Worm (Caenorhabditis elegans): Measurements from ENCODE around the gene Y27F2A.8.

DNA sequence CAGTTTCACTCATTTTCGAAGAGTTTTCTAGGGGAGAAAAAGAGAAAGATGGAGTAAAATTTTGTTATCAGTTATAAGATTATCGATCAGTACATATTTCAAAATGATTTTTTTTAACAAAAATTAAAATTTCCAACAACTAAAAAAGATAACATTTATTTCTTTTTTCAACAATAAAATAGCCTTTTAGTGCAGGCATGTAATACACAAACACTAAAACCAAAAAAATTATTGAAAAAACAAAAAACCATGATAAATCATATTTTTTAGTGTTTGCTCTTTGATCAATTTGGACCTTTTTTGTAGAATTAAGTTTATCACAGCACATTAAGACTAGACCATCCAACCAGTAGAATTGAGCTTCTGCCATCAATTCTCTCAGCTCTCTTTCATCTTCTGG, 41.0 kb downstream of the Y27F2A.8 start, which contains the start of gene ZC239.15:
- TF ChIP-seq jun-1 (tag; optimal IDR thresholded peaks at IDR 0.05): no peak
- no peak for TF ChIP-seq nhr-28 (tag; optimal IDR thresholded peaks at IDR 0.05)
- TF ChIP-seq snpc-4 (tag; optimal IDR thresholded peaks at IDR 0.05): no peak
- no peak for TF ChIP-seq ama-1 (optimal IDR thresholded peaks at IDR 0.05)
- no peak for TF ChIP-seq aha-1 (tag; optimal IDR thresholded peaks at IDR 0.05)
- TF ChIP-seq mef-2 (tag; optimal IDR thresholded peaks at IDR 0.05): no peak
